Worm (Caenorhabditis elegans): ENCODE data around the gene T13F3.8.

Gene T13F3.8

ce11 chrV:16235135-16235534 lies 34.5 kb upstream of the T13F3.8 start, which contains the start of gene F21H7.3:
TSS of gene F21H7.3 (minus strand) at chrV:16235235.
- TF ChIP-seq nhr-12 (tag; optimal IDR thresholded peaks at IDR 0.05) (no peak), elt-3 (tag; optimal IDR thresholded peaks at IDR 0.05) (no peak), lin-39 (tag; optimal IDR thresholded peaks at IDR 0.05) (no peak), skn-1 (tag; optimal IDR thresholded peaks at IDR 0.05) (no peak), unc-39 (tag; optimal IDR thresholded peaks at IDR 0.05) (no peak), ztf-4 (tag; optimal IDR thresholded peaks at IDR 0.05) (no peak), blmp-1 (tag; optimal IDR thresholded peaks at IDR 0.05; ENCODE audit: insufficient read depth) (no peak), nhr-11 (tag; optimal IDR thresholded peaks at IDR 0.05) (no peak), sem-4 (tag; optimal IDR thresholded peaks at IDR 0.05) (no peak), alr-1 (tag; optimal IDR thresholded peaks at IDR 0.05) (no peak), lin-13 (GFP tag; optimal IDR thresholded peaks at IDR 0.05) (no peak), C34F6.9 (tag; optimal IDR thresholded peaks at IDR 0.05) (no peak), gmeb-1 (tag; optimal IDR thresholded peaks at IDR 0.05) (no peak), nhr-129 (tag; optimal IDR thresholded peaks at IDR 0.05) (no peak)

DNA sequence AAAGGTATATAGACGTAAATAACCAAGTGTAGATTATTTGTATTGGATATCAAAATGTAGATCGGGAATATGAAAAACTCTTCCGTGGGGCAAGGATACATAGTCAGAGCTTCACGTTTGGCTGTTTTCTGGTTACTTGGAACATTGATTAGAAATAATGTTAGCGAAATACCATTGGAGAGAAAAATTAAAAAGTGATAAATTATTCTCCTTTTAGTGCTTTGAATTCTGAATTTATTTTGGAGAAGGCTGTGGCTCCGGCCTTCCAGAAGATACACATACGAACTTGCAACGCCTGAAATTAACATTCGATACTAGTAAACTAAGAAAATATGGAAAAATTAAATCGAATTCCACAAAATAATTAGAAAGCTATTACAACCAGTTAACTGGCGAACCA lies 34.0 kb upstream of the T13F3.8 start, which contains the start of gene srh-98:
srh-98 (minus strand) TSS at position 101 of the 400 bp plus-strand sequence.
- TF ChIP-seq ztf-1 (GFP tag; conservative IDR thresholded peaks at IDR 0.05) (no peak), ceh-82 (tag; optimal IDR thresholded peaks at IDR 0.05) (no peak), ZK546.5 (tag; optimal IDR thresholded peaks at IDR 0.05) (no peak), Y55F3AM.14 (GFP tag; optimal IDR thresholded peaks at IDR 0.05) (no peak), zag-1 (tag; optimal IDR thresholded peaks at IDR 0.05) (no peak)

DNA sequence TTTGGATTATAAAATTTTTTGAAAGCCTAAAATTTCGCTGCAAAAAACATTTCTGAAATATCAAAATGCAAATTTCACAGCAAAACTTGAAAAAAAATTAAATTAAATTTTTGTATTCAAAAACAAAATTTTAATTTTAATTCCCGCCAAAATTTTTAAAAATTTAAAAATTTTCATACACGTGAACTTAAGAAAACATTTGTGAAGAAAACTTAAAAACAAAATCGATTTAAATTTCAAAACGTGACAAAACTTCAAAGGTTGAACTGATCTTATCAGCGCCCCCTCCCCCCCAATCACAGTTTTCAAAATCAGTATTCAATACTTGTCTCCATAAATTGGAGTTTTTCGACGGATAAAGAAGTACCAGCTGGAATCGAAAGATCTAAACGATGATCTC lies 32.4 kb upstream of the T13F3.8 start, which contains the start of gene F21H7.5:
F21H7.5 (plus strand) TSS at position 301 of the 400 bp plus-strand sequence.
- TF ChIP-seq ceh-82 (tag; optimal IDR thresholded peaks at IDR 0.05) (no peak), elt-1 (tag; optimal IDR thresholded peaks at IDR 0.05) (no peak), ztf-1 (GFP tag; conservative IDR thresholded peaks at IDR 0.05) (no peak), unc-62 (GFP tag; optimal IDR thresholded peaks at IDR 0.05) (no peak), nhr-77 (tag; optimal IDR thresholded peaks at IDR 0.05) (no peak), fos-1 (tag; optimal IDR thresholded peaks at IDR 0.05) (no peak), lsy-2 (tag; optimal IDR thresholded peaks at IDR 0.05) (no peak), nhr-6 (tag; optimal IDR thresholded peaks at IDR 0.05) (no peak), nhr-12 (tag; optimal IDR thresholded peaks at IDR 0.05) (no peak), ZK546.5 (tag; optimal IDR thresholded peaks at IDR 0.05) (no peak), aly-2 (tag; optimal IDR thresholded peaks at IDR 0.05) (no peak), sma-9 (GFP tag; optimal IDR thresholded peaks at IDR 0.05) (no peak), sma-9 (tag; optimal IDR thresholded peaks at IDR 0.05) (no peak), nhr-129 (tag; optimal IDR thresholded peaks at IDR 0.05) (no peak), nhr-11 (tag; optimal IDR thresholded peaks at IDR 0.05) (no peak), Y55F3AM.14 (GFP tag; optimal IDR thresholded peaks at IDR 0.05) (no peak), F13H6.1 (tag; optimal IDR thresholded peaks at IDR 0.05) (no peak), ama-1 (optimal IDR thresholded peaks at IDR 0.05) (no peak), sma-3 (GFP tag; optimal IDR thresholded peaks at IDR 0.05) (no peak)

ce11 chrV:16244078-16244477 lies 25.5 kb upstream of the T13F3.8 start, which contains the start of gene srh-104:
TSS of gene srh-104 (minus strand) at chrV:16244178.
- TF ChIP-seq unc-55 (GFP tag; optimal IDR thresholded peaks at IDR 0.05) (no peak), nhr-23 (tag; optimal IDR thresholded peaks at IDR 0.05) (no peak)

ce11 chrV:16246579-16246978 lies 23.0 kb upstream of the T13F3.8 start, which contains the start of gene srh-95:
TSS of gene srh-95 (plus strand) at chrV:16246879.
- TF ChIP-seq ceh-16 (tag; optimal IDR thresholded peaks at IDR 0.05) = no peak
- no peak for TF ChIP-seq nhr-77 (tag; optimal IDR thresholded peaks at IDR 0.05)
- TF ChIP-seq dmd-4 (tag; optimal IDR thresholded peaks at IDR 0.05) = no peak
- TF ChIP-seq nhr-12 (tag; optimal IDR thresholded peaks at IDR 0.05) = no peak
- TF ChIP-seq fos-1 (tag; optimal IDR thresholded peaks at IDR 0.05) = no peak
- TF ChIP-seq lin-11 (tag; optimal IDR thresholded peaks at IDR 0.05) = no peak
- no peak for TF ChIP-seq sma-3 (GFP tag; optimal IDR thresholded peaks at IDR 0.05)
- no peak for TF ChIP-seq nhr-11 (tag; optimal IDR thresholded peaks at IDR 0.05)
- no peak for TF ChIP-seq nhr-237 (tag; optimal IDR thresholded peaks at IDR 0.05)
- no peak for TF ChIP-seq alr-1 (tag; optimal IDR thresholded peaks at IDR 0.05)
- TF ChIP-seq mab-5 (tag; optimal IDR thresholded peaks at IDR 0.05) = no peak
- no peak for TF ChIP-seq nhr-10 (tag; optimal IDR thresholded peaks at IDR 0.05)
- no peak for TF ChIP-seq unc-62 (GFP tag; optimal IDR thresholded peaks at IDR 0.05)
- no peak for TF ChIP-seq crh-2 (tag; optimal IDR thresholded peaks at IDR 0.05)
- TF ChIP-seq nhr-25 (tag; optimal IDR thresholded peaks at IDR 0.05) = no peak
